Fruit fly (Drosophila melanogaster): ENCODE measurements around the gene Samuel.

Gene Samuel

DNA sequence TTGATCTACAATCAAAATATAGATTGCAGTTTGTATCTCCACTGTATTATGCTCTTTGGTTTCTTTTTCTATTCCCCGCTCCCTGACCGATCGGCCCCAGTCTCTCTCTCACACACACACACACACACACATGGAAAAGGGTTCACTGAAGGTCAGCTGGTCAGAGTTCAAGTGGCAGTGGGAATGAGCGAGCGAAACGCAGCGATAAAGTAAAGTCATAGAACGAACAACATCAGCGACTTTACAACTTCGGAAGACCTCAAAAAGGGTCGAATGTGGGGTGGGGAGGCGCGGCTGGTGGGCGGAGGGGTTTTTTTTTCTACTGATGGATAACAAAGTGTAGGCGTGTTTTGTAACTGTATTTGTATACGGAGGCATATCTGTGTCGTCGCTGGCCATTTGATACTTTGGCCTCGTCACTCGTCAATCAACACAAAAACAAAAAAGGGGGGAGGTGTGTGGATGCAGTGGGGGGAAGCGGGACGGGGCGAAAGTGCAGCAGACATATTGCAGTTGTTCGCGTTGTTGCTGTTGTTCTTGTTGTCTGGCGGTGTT is 8.6 kb downstream of the Samuel start:
- TF ChIP-seq Dll (optimal IDR thresholded peaks at IDR 0.05), result no peak
- no peak for TF ChIP-seq pan (optimal IDR thresholded peaks at IDR 0.05)
- TF ChIP-seq usp (GFP tag; optimal IDR thresholded peaks at IDR 0.05), result no peak
- no peak for TF ChIP-seq CG8478 (optimal IDR thresholded peaks at IDR 0.05)
- TF ChIP-seq psq (optimal IDR thresholded peaks at IDR 0.05), result no peak
- TF ChIP-seq EcR (GFP tag; optimal IDR thresholded peaks at IDR 0.05), result no peak

DNA sequence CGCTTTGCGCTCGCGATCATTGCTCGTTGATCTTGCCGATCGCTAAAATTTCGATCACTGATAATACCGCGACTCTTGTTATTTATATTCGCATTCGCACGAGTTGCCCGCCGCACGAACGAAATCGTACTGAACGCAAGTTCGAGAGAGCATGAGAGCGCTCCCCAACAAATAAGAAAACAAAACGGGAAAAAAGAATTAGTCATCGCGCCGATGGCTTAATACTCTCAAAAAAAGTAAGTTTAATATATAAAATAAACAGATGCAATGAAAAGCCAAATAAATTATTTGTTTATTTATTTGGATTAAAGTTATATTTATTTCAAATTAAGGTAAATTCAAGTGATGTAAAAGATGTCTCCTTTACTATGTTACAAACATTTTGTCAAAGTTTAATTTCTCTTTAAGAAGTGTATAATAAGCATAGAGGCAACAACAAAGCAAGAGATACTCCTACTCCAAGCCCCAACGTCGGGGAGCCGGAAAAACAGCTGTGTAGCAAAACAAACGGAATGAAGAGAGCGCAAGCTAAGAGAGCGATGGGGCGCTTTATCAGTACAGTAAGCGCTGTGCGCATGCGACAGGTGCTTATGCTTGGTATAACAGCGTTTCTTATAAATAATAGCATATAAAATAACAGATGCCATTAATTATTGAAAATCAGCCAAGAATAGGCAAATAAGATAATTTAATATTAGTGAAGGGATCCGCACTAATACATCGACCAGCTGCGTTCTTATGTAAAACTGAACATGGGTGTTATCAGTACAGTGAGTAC is 9.3 kb downstream of the Samuel start:
- no peak for TF ChIP-seq EcR (GFP tag; optimal IDR thresholded peaks at IDR 0.05)
- no peak for TF ChIP-seq pan (optimal IDR thresholded peaks at IDR 0.05)
- no peak for TF ChIP-seq usp (GFP tag; optimal IDR thresholded peaks at IDR 0.05)
- no peak for TF ChIP-seq psq (optimal IDR thresholded peaks at IDR 0.05)

DNA sequence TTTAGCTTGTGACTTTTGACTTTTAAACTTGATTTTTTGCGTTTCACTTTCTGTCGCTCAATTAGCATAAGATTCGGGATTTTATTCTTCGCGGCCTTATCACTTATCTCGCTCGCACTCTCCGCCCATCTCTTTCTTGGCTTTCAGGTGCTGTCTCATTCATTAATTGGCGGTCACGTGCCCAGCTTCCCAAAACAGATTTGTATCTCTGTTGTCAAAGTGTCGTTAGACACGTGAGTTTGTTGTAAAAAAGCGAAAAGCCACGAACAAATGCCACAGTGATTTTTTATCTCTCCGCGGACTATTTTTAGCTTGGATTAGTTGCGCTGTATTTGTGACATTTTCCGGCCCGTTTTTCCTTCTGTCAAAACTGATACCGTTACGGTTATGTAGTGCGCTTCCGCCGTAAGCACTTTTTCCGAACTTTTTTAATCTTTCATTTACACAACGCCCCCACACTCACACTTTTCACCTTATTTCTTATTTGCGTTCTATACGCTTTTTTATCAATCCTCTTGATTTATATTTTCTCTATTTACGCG is 9.9 kb downstream of the Samuel start:
- TF ChIP-seq CG8478 (optimal IDR thresholded peaks at IDR 0.05) (no peak), pan (optimal IDR thresholded peaks at IDR 0.05) (no peak), psq (optimal IDR thresholded peaks at IDR 0.05) (no peak), EcR (GFP tag; optimal IDR thresholded peaks at IDR 0.05) (no peak), Dll (optimal IDR thresholded peaks at IDR 0.05) (no peak), usp (GFP tag; optimal IDR thresholded peaks at IDR 0.05) (no peak)

DNA sequence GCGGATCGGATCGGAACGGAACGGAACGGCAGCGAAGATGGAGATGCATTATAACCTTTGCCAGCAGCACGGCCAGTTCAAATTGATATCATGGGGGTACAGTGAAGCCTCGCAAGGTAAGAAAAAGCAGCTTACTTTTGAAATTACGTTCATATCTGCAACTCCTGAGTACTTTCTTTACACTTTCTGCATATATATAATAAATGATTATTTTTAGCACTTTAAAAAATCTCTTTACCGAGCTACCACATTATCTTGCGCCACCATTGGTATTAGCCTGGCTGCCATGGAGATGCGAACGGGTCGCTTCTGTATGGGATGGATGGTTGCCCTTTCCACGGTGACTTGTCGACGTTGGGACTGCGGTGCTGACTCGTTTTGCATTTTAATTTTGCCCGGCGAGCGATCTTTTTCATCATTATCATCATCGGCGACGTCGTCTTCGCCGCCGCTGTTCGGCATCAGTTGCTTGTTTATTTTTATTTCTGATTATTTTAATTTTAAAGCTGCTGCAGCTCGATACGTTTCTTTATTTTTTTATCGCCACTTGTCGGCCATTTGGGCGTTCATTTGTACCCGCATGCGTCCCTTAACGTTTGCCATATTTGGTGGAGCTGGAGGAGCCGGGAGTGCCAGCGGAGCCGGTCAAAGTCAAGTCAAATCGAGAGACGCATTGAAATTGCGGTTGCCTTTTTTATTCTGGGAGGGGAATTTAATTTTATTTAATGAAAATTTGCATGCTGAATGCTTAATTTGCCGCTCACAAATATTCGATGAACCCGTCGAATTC is 13.6 kb downstream of the Samuel start:
- TF ChIP-seq psq (optimal IDR thresholded peaks at IDR 0.05) (no peak), Dll (optimal IDR thresholded peaks at IDR 0.05) (no peak), pan (optimal IDR thresholded peaks at IDR 0.05) (no peak), EcR (GFP tag; optimal IDR thresholded peaks at IDR 0.05) (no peak), usp (GFP tag; optimal IDR thresholded peaks at IDR 0.05) (no peak)

DNA sequence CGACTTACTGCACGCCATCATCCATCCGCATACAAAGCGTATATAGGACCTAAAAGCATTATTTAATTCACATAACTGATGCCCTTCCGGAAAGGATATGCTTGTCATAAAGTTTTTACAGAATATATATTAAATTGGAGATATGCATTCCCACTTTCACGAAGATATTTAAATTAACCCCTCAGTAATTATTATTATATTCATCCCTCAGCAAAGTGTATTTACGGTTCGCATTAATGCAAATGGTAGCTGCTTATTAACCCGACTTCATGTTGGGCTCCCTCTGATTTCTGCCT is 14.4 kb downstream of the Samuel start:
- no peak for TF ChIP-seq CG8478 (optimal IDR thresholded peaks at IDR 0.05)
- TF ChIP-seq psq (optimal IDR thresholded peaks at IDR 0.05), result no peak
- TF ChIP-seq usp (GFP tag; optimal IDR thresholded peaks at IDR 0.05), result no peak
- no peak for TF ChIP-seq Dll (optimal IDR thresholded peaks at IDR 0.05)
- no peak for TF ChIP-seq EcR (GFP tag; optimal IDR thresholded peaks at IDR 0.05)
- TF ChIP-seq pan (optimal IDR thresholded peaks at IDR 0.05), result no peak

DNA sequence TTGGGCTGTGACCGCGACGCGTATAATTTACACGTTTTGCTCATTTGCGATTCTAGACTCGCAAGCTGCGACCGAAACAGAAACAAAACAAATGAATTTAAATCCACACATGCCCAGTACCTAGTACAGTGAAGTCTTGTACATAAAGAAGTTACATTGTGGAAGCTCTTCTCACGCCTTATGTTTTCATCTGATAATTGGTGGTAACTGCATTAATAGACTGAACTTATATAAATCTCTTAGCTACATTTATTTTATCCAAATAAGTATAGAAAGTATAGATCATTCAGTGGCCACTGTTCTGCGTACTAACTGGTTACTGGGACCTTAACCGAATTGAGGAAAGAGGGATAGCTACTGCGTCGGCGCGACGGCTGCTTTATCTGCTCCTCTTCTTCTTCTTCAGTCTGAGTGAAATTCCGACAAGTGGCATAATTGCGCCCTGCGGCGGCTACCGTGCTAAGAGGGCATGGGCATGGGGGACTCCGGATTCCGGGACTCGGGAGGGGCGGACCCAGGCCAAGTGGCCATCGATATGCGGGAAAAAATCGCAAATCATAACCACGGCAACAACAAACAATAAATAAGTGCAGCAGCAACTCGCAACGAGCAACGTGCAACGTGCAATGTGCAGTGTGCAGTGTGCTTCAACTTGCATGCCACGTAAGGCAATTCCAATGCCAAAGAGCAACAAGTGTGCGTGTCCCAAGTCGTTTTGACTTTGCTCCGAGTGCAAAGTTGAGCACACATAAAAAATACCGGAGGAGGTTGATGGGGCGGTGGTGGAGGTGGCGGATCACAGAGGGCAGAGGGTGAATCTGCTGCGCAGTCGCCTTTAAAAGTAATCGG is 14.9 kb downstream of the Samuel start:
- TF ChIP-seq usp (GFP tag; optimal IDR thresholded peaks at IDR 0.05) (no peak), Dll (optimal IDR thresholded peaks at IDR 0.05) (peak; percentile 53), CG8478 (optimal IDR thresholded peaks at IDR 0.05) (no peak)

DNA sequence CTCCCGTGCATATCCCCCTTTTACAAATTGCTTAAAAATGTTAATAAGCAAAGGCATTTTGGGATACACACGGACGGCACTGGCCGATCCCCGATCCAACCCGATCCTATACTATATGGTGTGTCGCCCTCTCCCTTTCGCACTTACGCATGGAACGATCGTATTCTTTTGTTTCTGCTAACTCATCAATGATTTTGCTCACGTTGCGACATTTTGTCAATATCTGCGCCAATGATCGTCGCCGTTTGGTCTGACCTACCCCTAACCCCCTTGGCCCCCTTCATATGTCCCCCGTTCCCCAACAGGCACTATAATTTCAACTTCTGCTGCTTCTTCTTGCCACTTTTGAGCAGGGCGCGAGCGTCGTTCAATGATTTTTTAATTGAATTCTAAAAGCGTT is 17.1 kb downstream of the Samuel start:
- TF ChIP-seq usp (GFP tag; optimal IDR thresholded peaks at IDR 0.05) (no peak), psq (optimal IDR thresholded peaks at IDR 0.05) (no peak), Dll (optimal IDR thresholded peaks at IDR 0.05) (no peak), EcR (GFP tag; optimal IDR thresholded peaks at IDR 0.05) (no peak), CG8478 (optimal IDR thresholded peaks at IDR 0.05) (no peak), pan (optimal IDR thresholded peaks at IDR 0.05) (no peak)

DNA sequence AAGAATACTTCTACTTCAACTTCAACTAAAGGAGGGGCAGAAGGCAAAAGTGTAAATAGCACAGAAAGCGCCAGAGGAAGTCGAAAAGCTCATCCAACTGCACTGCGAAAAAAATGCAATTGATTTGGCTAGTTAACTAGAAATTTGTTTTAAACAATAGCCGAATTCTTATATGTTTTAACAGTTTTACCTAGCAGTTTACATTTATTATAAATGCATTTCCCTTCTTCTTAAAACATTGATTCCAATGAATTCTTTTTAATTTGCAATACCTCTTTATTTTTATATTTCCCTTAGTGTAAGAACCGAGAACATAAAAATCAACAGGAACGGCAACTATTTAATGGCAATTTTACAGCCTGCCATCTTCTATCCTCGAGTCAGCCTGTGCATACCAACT is 18.5 kb downstream of the Samuel start:
- no peak for TF ChIP-seq CG8478 (optimal IDR thresholded peaks at IDR 0.05)
- TF ChIP-seq pan (optimal IDR thresholded peaks at IDR 0.05), result no peak
- no peak for TF ChIP-seq EcR (GFP tag; optimal IDR thresholded peaks at IDR 0.05)
- TF ChIP-seq Dll (optimal IDR thresholded peaks at IDR 0.05), result no peak
- TF ChIP-seq usp (GFP tag; optimal IDR thresholded peaks at IDR 0.05), result no peak
- TF ChIP-seq psq (optimal IDR thresholded peaks at IDR 0.05), result no peak

DNA sequence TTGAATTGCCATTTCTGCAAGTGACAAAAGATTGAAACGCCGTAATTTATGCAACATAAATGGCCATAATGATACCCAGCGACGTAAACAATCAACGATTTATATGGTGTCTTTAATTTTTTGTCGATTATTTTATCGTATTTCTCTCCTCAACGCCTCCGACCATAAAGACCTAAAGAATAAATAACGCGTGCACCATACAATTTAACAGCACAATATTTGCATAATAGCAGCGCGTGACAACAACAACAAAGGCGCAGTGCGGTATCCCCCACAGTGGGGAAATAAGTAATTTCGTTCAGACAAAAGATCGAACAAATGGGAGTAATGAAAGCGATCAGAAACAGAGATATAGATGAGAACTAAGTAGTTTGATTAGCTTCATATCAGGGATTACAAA is 20.7 kb downstream of the Samuel start:
- TF ChIP-seq Dll (optimal IDR thresholded peaks at IDR 0.05) (no peak), EcR (GFP tag; optimal IDR thresholded peaks at IDR 0.05) (no peak), CG8478 (optimal IDR thresholded peaks at IDR 0.05) (no peak), pan (optimal IDR thresholded peaks at IDR 0.05) (no peak), psq (optimal IDR thresholded peaks at IDR 0.05) (no peak), usp (GFP tag; optimal IDR thresholded peaks at IDR 0.05) (no peak)

DNA sequence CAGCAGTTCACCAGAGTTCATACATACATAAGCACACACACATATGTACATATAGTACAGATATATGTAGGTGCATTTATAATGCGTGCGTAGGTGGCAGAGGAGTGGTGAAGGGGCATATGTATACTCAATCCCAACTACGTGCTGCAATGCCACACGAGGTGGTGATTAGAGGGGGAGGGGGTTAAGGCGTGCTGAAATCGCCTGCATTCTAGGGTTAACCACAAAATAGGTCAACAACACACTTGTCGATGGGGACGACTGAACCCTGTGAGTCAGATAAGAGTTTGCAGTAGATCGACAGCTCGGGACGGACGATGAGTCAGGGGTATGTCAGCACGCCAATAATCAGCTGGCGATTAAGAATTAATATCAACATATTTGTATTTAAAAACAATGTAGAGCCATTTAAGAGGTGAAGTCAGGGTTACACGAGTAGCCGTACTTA is 21.3 kb downstream of the Samuel start:
- TF ChIP-seq EcR (GFP tag; optimal IDR thresholded peaks at IDR 0.05), result peak; percentile 5 to 49
- no peak for TF ChIP-seq CG8478 (optimal IDR thresholded peaks at IDR 0.05)

DNA sequence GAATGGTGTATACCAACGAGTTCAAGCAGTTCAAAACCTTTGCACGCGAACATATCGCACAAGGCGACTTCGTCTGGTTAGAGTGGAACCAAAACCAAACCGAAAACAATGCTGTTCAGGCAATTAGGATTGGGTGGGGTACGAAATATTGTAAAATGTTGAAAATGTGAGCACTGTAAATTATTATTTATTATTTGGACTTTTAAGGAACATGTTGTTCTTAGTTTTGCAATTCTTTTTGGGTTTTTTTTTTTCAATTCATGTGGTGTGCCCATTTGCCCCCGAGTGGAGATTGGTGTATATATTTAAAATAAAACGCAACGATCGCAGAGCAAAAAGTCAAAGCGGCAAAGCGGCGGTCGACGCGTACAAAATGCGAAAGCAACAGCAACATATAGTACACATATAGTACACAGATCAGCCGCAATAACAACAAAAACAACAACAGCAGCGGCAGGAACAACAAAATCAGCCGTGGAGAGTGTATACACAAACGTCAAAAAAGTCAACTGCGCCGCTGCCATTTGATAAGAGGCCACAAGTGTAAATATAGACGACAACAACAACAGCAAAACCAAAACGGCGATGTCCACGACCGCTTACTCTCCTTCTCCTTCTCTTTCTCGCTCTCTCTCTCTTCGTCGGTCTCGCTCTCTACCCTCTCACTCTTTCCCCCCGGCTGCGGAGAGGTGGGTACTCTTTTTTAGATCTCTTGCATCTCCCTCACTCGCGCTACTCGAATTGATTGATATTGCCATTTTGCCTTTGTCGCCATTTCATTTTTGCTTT is 21.9 kb downstream of the Samuel start:
- TF ChIP-seq Dll (optimal IDR thresholded peaks at IDR 0.05) (peak; percentile 56), pan (optimal IDR thresholded peaks at IDR 0.05) (no peak), EcR (GFP tag; optimal IDR thresholded peaks at IDR 0.05) (peak; percentile 65 to 91)

Data from whole organism.